Fruit fly (Drosophila melanogaster): ENCODE data around the gene CG11586.
A peak's percentile ranks its signal among the peaks of the same experiment; 100 is the strongest.

The CG11586 gene

DNA sequence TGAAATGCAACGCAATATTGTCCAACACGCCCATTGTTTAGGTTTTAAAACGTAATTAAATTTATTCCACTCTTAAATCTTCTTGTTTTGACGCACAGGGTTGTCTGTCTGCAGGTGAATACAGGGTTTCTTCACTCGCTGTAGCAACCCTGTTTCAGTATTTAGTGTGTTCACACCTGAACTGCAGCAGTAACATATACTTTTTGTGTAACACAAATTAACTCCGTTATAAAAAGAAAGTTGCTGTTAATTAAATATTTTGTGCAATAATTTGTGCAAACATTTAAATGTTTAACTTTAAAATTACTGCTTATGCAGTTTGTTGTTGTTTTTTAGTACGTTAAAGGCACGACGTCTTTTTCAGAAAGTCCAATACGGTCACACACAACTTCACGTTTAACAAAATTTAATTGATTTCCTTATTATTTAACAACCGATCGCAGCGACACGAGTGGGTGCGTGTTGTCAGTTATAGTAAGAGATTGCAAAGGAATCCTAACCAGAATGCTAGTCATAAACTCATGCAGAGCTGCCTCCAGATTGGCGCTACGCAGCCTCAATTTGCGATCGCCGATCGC, 29.9 kb upstream of the CG11586 start, which contains the start of the genes CG15012 and Fdx2 (continued):
- TF ChIP-seq CG2199 (GFP tag; IDR thresholded peaks at IDR 0.05) = no peak
- TF ChIP-seq bcd (GFP tag; optimal IDR thresholded peaks at IDR 0.05) = no peak
- TF ChIP-seq vvl (GFP tag; IDR thresholded peaks at IDR 0.05) = peak; percentile 59
- peak; percentile 22 for TF ChIP-seq Abd-B (GFP tag; optimal IDR thresholded peaks at IDR 0.05)
- TF ChIP-seq sug (tag; optimal IDR thresholded peaks at IDR 0.05) = peak; percentile 27
- TF ChIP-seq CG3847 (GFP tag; IDR thresholded peaks at IDR 0.05) = peak; percentile 43
- peak in 1 of 2 experiments; percentile 29 for TF ChIP-seq crp (GFP tag; optimal IDR thresholded peaks at IDR 0.05)
- TF ChIP-seq exex (tag; optimal IDR thresholded peaks at IDR 0.05) = peak; percentile 19
- no peak for TF ChIP-seq CG6254 (GFP tag; optimal IDR thresholded peaks at IDR 0.05)
- peak; percentile 8 for TF ChIP-seq slou (GFP tag; optimal IDR thresholded peaks at IDR 0.05)
- peak; percentile 19 for TF ChIP-seq Nf-YC (tag; optimal IDR thresholded peaks at IDR 0.05)
- peak; percentile 46 for TF ChIP-seq BEAF-32 (GFP tag; optimal IDR thresholded peaks at IDR 0.05)
- TF ChIP-seq CG14860 (GFP tag; IDR thresholded peaks at IDR 0.05; ENCODE audit: partially characterized antibody) = no peak
- TF ChIP-seq Sry-δ (GFP tag; optimal IDR thresholded peaks at IDR 0.05) = peak; percentile 50
- no peak for TF ChIP-seq scrt (GFP tag; optimal IDR thresholded peaks at IDR 0.05)
- TF ChIP-seq CG31441 (GFP tag; IDR thresholded peaks at IDR 0.05) = 0 out of 2 replicates have a peak, but pooled peaks have one; percentile 24
- peak; percentile 64 for TF ChIP-seq CG1603 (tag; optimal IDR thresholded peaks at IDR 0.05)
- TF ChIP-seq lmd (GFP tag; IDR thresholded peaks at IDR 0.05) = no peak
- TF ChIP-seq CG17359 (tag; optimal IDR thresholded peaks at IDR 0.05) = no peak
- no peak for TF ChIP-seq caup (GFP tag; optimal IDR thresholded peaks at IDR 0.05; ENCODE audit: severe bottlenecking)
- TF ChIP-seq CG2116 (GFP tag; optimal IDR thresholded peaks at IDR 0.05) = peak; percentile 97
- TF ChIP-seq Scr (GFP tag; IDR thresholded peaks at IDR 0.05; ENCODE audit: partially characterized antibody) = peak; percentile 35; the same call in 1 of the 2 replicates
- peak; percentile 46 for TF ChIP-seq mam (GFP tag; optimal IDR thresholded peaks at IDR 0.05)
- TF ChIP-seq CG15514 (GFP tag; optimal IDR thresholded peaks at IDR 0.05) = peak; percentile 86
- peak; percentile 7 for TF ChIP-seq CG7839 (tag; optimal IDR thresholded peaks at IDR 0.05)
- peak; percentile 74 for TF ChIP-seq CG10267 (tag; optimal IDR thresholded peaks at IDR 0.05)
- no peak for TF ChIP-seq tap (tag; optimal IDR thresholded peaks at IDR 0.05)
- no peak for TF ChIP-seq CG2202 (tag; optimal IDR thresholded peaks at IDR 0.05)
- peak; percentile 21 for TF ChIP-seq CG2678 (tag; optimal IDR thresholded peaks at IDR 0.05)
- peak; percentile 29 for TF ChIP-seq Mad (GFP tag; optimal IDR thresholded peaks at IDR 0.05)
- TF ChIP-seq gfzf (GFP tag; optimal IDR thresholded peaks at IDR 0.05) = peak; percentile 95
- no peak for TF ChIP-seq so (GFP tag; IDR thresholded peaks at IDR 0.05)
- TF ChIP-seq CG10431 (GFP tag; optimal IDR thresholded peaks at IDR 0.05) = no peak
- no peak for TF ChIP-seq Gug (GFP tag; IDR thresholded peaks at IDR 0.05)
- TF ChIP-seq CG6854 (GFP tag; optimal IDR thresholded peaks at IDR 0.05) = no peak
- no peak for TF ChIP-seq wek (GFP tag; optimal IDR thresholded peaks at IDR 0.05)
- peak; percentile 92 for TF ChIP-seq ssp (GFP tag; IDR thresholded peaks at IDR 0.05)
- TF ChIP-seq CG11696 (GFP tag; IDR thresholded peaks at IDR 0.05) = no peak
- peak; percentile 21 for TF ChIP-seq CG15696 (tag; optimal IDR thresholded peaks at IDR 0.05)
- TF ChIP-seq dm (GFP tag; optimal IDR thresholded peaks at IDR 0.05) = peak; percentile 71
- TF ChIP-seq HmgZ (tag; optimal IDR thresholded peaks at IDR 0.05) = peak; percentile 73
- TF ChIP-seq Dek (tag; optimal IDR thresholded peaks at IDR 0.05) = no peak
- TF ChIP-seq CG6813 (GFP tag; optimal IDR thresholded peaks at IDR 0.05) = no peak
- peak; percentile 56; the same call in 1 of the 2 replicates for TF ChIP-seq CG13287 (GFP tag; IDR thresholded peaks at IDR 0.05; ENCODE audit: partially characterized antibody)
- peak; percentile 55 for TF ChIP-seq Myb (GFP tag; optimal IDR thresholded peaks at IDR 0.05)
- TF ChIP-seq fu2 (GFP tag; optimal IDR thresholded peaks at IDR 0.05) = no peak
- no peak for TF ChIP-seq MTF-1 (GFP tag; optimal IDR thresholded peaks at IDR 0.05; ENCODE audit: borderline replicate concordance)
- no peak for TF ChIP-seq CG12744 (GFP tag; optimal IDR thresholded peaks at IDR 0.05)
- peak; percentile 52 for TF ChIP-seq CG4424 (GFP tag; optimal IDR thresholded peaks at IDR 0.05)

All from whole organism, embryonic.